Worm (Caenorhabditis elegans) whole organism, late embryonic: ENCODE data around the gene D1044.4.

ENCODE experiments used
- C38D4.7 ChIP-seq: fragments of 200-800 bp; sonication (Bioruptor generic); optimal IDR thresholded peaks from 2 replicates; lab custom pipeline; 2018; ENCODE audit warnings: mild to moderate bottlenecking, missing genetic modification characterization, moderate library complexity, missing compliant biosample characterization
- K02D7.2 ChIP-seq: sonication (generic microtip); optimal IDR thresholded peaks from 2 replicates; lab custom pipeline; 2017; ENCODE audit warnings: mild to moderate bottlenecking, missing genetic modification characterization, missing compliant biosample characterization
- K09A11.1 ChIP-seq: sonication (generic microtip); optimal IDR thresholded peaks from 2 replicates; lab custom pipeline; 2017; ENCODE audit warnings: antibody characterized with exemption, mild to moderate bottlenecking, missing genetic modification characterization, missing compliant biosample characterization; ENCODE audit not compliant: insufficient read depth
- T23F11.4 ChIP-seq: fragments of 200-800 bp; sonication (Bioruptor generic); optimal IDR thresholded peaks from 2 replicates; lab custom pipeline; 2018; ENCODE audit warnings: mild to moderate bottlenecking, missing genetic modification characterization, missing compliant biosample characterization
- Y22D7AL.16 ChIP-seq: sonication (generic microtip); optimal IDR thresholded peaks from 2 replicates; lab custom pipeline; 2016; ENCODE audit warnings: missing genetic modification characterization, missing compliant biosample characterization
- ceh-19 ChIP-seq: fragments of 200-800 bp; sonication (Bioruptor generic); optimal IDR thresholded peaks from 2 replicates; lab custom pipeline; 2018; ENCODE audit warnings: mild to moderate bottlenecking, missing genetic modification characterization, missing compliant biosample characterization
- ceh-34 ChIP-seq: sonication (generic microtip); optimal IDR thresholded peaks from 2 replicates; lab custom pipeline; 2016; ENCODE audit warnings: mild to moderate bottlenecking, missing genetic modification characterization, missing compliant biosample characterization
- ceh-9 ChIP-seq: sonication (generic microtip); optimal IDR thresholded peaks from 2 replicates; lab custom pipeline; 2016; ENCODE audit warnings: mild to moderate bottlenecking, missing genetic modification characterization, inconsistent platforms, missing compliant biosample characterization
- dmd-4 ChIP-seq: sonication (generic microtip); optimal IDR thresholded peaks from 2 replicates; lab custom pipeline; 2016; ENCODE audit warnings: borderline replicate concordance, missing genetic modification characterization, missing compliant biosample characterization
- dve-1 ChIP-seq: sonication (generic microtip); optimal IDR thresholded peaks from 2 replicates; lab custom pipeline; 2017; ENCODE audit warnings: antibody characterized with exemption, mild to moderate bottlenecking, missing genetic modification characterization, missing compliant biosample characterization
- elt-2 ChIP-seq: sonication (generic microtip); optimal IDR thresholded peaks from 2 replicates; lab custom pipeline; 2016; ENCODE audit warnings: missing genetic modification reagents, missing genetic modification characterization, missing compliant biosample characterization
- elt-4 ChIP-seq: sonication (generic microtip); optimal IDR thresholded peaks from 2 replicates; lab custom pipeline; 2016; ENCODE audit warnings: missing genetic modification characterization, missing compliant biosample characterization
- ets-4 ChIP-seq: sonication (generic microtip); optimal IDR thresholded peaks from 2 replicates; lab custom pipeline; 2016; ENCODE audit warnings: missing genetic modification characterization, missing compliant biosample characterization
- eyg-1 ChIP-seq: sonication (generic microtip); optimal IDR thresholded peaks from 2 replicates; lab custom pipeline; 2016; ENCODE audit warnings: missing genotype, missing genetic modification characterization, missing compliant biosample characterization
- fax-1 ChIP-seq: sonication (generic microtip); optimal IDR thresholded peaks from 2 replicates; lab custom pipeline; 2016; ENCODE audit warnings: missing genotype, missing genetic modification characterization, missing compliant biosample characterization
- fkh-10 ChIP-seq: fragments of 150-350 bp; optimal IDR thresholded peaks from 2 replicates; lab custom pipeline; 2014; ENCODE audit warnings: missing biosample characterization, missing genetic modification reagents, missing genetic modification characterization
- fkh-6 ChIP-seq: sonication (generic microtip); optimal IDR thresholded peaks from 2 replicates; lab custom pipeline; 2016; ENCODE audit warnings: missing genetic modification characterization, missing compliant biosample characterization
- gmeb-2 ChIP-seq: sonication (generic microtip); optimal IDR thresholded peaks from 2 replicates; lab custom pipeline; 2016; ENCODE audit warnings: missing genetic modification characterization, inconsistent platforms, missing compliant biosample characterization
- hlh-13 ChIP-seq: fragments of 200-800 bp; sonication (Bioruptor generic); optimal IDR thresholded peaks from 2 replicates; lab custom pipeline; 2018; ENCODE audit warnings: mild to moderate bottlenecking, missing genetic modification characterization, missing compliant biosample characterization
- hlh-30 ChIP-seq: sonication (generic microtip); optimal IDR thresholded peaks from 2 replicates; lab custom pipeline; 2017; ENCODE audit warnings: antibody characterized with exemption, missing genetic modification characterization, missing compliant biosample characterization; ENCODE audit not compliant: insufficient read depth
- hlh-6 ChIP-seq: sonication (generic microtip); optimal IDR thresholded peaks from 2 replicates; lab custom pipeline; 2016; ENCODE audit warnings: missing genotype, missing genetic modification characterization, missing compliant biosample characterization
- lim-6 ChIP-seq: sonication (generic microtip); optimal IDR thresholded peaks from 2 replicates; lab custom pipeline; 2016; ENCODE audit warnings: missing genetic modification characterization, missing compliant biosample characterization
- nfya-1 ChIP-seq: sonication (generic microtip); optimal IDR thresholded peaks from 2 replicates; lab custom pipeline; 2017; ENCODE audit warnings: missing genetic modification characterization, mild to moderate bottlenecking, missing compliant biosample characterization, antibody characterized with exemption, moderate library complexity
- nhr-232 ChIP-seq: sonication (generic microtip); optimal IDR thresholded peaks from 2 replicates; lab custom pipeline; 2016; ENCODE audit warnings: missing genetic modification characterization, missing compliant biosample characterization
- npax-4 ChIP-seq: sonication (generic microtip); optimal IDR thresholded peaks from 2 replicates; lab custom pipeline; 2016; ENCODE audit warnings: missing genetic modification characterization, missing compliant biosample characterization
- pag-3 ChIP-seq: sonication (generic microtip); optimal IDR thresholded peaks from 2 replicates; lab custom pipeline; 2016; ENCODE audit warnings: missing compliant biosample characterization, missing genetic modification characterization, borderline replicate concordance
- pax-1 ChIP-seq: fragments of 150-350 bp; optimal IDR thresholded peaks from 2 replicates; lab custom pipeline; 2014; ENCODE audit warnings: missing biosample characterization, missing genetic modification characterization
- pha-2 ChIP-seq: sonication (generic microtip); optimal IDR thresholded peaks from 2 replicates; lab custom pipeline; 2017; ENCODE audit warnings: mild to moderate bottlenecking, missing genetic modification characterization, missing compliant biosample characterization
- pha-4 ChIP-seq: fragments of 150-350 bp; optimal IDR thresholded peaks from 2 replicates; lab custom pipeline; 2018; ENCODE audit warnings: missing biosample characterization, missing genetic modification reagents, missing genetic modification characterization
- pqm-1 ChIP-seq: sonication (generic microtip); optimal IDR thresholded peaks from 2 replicates; lab custom pipeline; 2016; ENCODE audit warnings: missing genetic modification characterization, missing compliant biosample characterization
- ref-2 ChIP-seq: sonication (generic microtip); optimal IDR thresholded peaks from 2 replicates; lab custom pipeline; 2016; ENCODE audit warnings: missing genetic modification characterization, missing compliant biosample characterization
- sdc-2 ChIP-seq: sonication (generic microtip); optimal IDR thresholded peaks from 2 replicates; lab custom pipeline; 2016; ENCODE audit warnings: missing genotype, missing genetic modification characterization, missing compliant biosample characterization
- syd-9 ChIP-seq: sonication (generic microtip); optimal IDR thresholded peaks from 2 replicates; lab custom pipeline; 2016; ENCODE audit warnings: mild to moderate bottlenecking, missing genetic modification characterization, moderate library complexity, missing compliant biosample characterization
- unc-55 ChIP-seq: sonication (generic microtip); optimal IDR thresholded peaks from 2 replicates; lab custom pipeline; 2017; ENCODE audit warnings: missing biosample characterization, missing genetic modification reagents, missing genetic modification characterization
- unc-86 ChIP-seq: sonication (generic microtip); optimal IDR thresholded peaks from 2 replicates; lab custom pipeline; 2016; ENCODE audit warnings: missing genetic modification characterization, missing compliant biosample characterization
- zip-5 ChIP-seq: sonication (generic microtip); optimal IDR thresholded peaks from 2 replicates; lab custom pipeline; 2016; ENCODE audit warnings: missing genetic modification characterization, missing compliant biosample characterization
- ztf-16 ChIP-seq: sonication (generic microtip); optimal IDR thresholded peaks from 2 replicates; lab custom pipeline; 2017; ENCODE audit warnings: missing genetic modification characterization, missing compliant biosample characterization

The D1044.4 gene

DNA sequence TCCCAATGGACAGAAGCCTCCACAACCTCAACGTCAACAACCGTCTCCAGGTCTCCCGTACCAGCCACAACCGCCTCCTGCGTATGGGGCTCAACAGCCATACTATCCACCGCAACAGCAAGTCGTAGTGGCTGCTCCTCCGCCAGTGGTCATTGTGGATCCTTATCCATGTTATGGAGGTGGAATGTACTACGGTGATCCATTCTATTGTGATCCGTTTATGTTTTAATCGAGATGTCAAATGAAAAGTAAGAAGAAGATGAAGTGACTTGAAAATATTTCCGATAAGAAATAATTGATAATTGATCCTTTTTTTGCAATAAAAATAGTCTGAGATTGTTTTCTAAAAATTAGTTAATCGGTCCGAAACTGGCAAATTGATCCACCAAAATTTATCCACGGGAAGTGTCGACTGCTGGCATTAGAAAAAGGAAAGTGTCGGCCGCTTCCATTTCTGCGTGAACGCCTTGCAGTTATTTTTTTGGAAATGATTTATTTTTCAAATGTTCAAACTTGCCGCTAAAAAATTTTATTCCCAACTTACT lies 42.9 kb downstream of the D1044.4 start, which contains the start of the genes R02F2.6 and R02F2.5:
TSS of gene R02F2.6 (minus strand) at position 101 of the 545 bp plus-strand sequence.
TSS of gene R02F2.5 (plus strand) at position 495 of the 545 bp plus-strand sequence.
- TF ChIP-seq syd-9 (no peak), pax-1 (tag; lab: Kevin White, UChicago) (no peak), pha-4 (tag; lab: Kevin White, UChicago) (no peak), elt-4 (tag; lab: Kevin White, UChicago) (no peak), T23F11.4 (GFP tag; lab: Kevin White, UChicago) (no peak), pag-3 (tag; lab: Kevin White, UChicago) (no peak), hlh-13 (GFP tag; lab: Kevin White, UChicago) (no peak), K02D7.2 (tag; lab: Kevin White, UChicago) (no peak), dve-1 (tag; lab: Kevin White, UChicago) (no peak), dmd-4 (tag; lab: Kevin White, UChicago) (no peak), fkh-6 (tag; lab: Kevin White, UChicago) (no peak), C38D4.7 (GFP tag; lab: Kevin White, UChicago) (no peak), pha-2 (tag; lab: Kevin White, UChicago) (no peak), ref-2 (tag; lab: Kevin White, UChicago) (no peak), fkh-10 (no peak), hlh-30 (tag; lab: Kevin White, UChicago) (no peak)

DNA sequence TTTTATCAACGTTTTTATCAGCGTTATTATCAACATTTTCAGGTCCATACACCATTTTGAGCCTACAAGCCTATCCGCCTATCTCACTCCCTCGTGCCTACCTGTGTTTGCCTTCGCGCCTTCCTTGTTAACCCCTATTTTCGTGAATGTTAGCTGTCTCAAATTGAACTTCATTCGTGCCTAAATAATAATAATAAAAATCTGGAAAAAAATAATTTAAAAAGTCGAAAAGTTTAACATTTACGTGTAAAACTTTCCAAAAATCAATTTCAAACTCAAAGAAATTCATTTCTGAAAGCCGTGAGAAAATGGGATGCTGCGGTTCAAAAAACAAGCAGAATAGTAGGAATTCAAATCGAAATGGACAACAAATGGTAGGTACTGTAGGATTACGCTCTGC lies 43.8 kb downstream of the D1044.4 start, which contains the start of gene R02F2.10:
TSS of gene R02F2.10 (plus strand) at position 301 of the 400 bp plus-strand sequence.
- no peak for TF ChIP-seq unc-86
- TF ChIP-seq T23F11.4 (GFP tag; lab: Kevin White, UChicago): no peak
- no peak for TF ChIP-seq ceh-9 (tag; lab: Kevin White, UChicago)
- TF ChIP-seq lim-6 (tag; lab: Kevin White, UChicago): no peak
- no peak for TF ChIP-seq pqm-1 (tag; lab: Kevin White, UChicago)
- TF ChIP-seq ets-4: no peak
- no peak for TF ChIP-seq K09A11.1
- TF ChIP-seq zip-5 (tag; lab: Kevin White, UChicago): no peak
- no peak for TF ChIP-seq ceh-19 (GFP tag; lab: Kevin White, UChicago)
- no peak for TF ChIP-seq elt-2 (tag; lab: Kevin White, UChicago)
- no peak for TF ChIP-seq sdc-2
- no peak for TF ChIP-seq K02D7.2 (tag; lab: Kevin White, UChicago)
- no peak for TF ChIP-seq nfya-1 (tag; lab: Kevin White, UChicago)
- no peak for TF ChIP-seq unc-55 (GFP tag; lab: Kevin White, UChicago)
- no peak for TF ChIP-seq npax-4 (tag; lab: Kevin White, UChicago)
- no peak for TF ChIP-seq fax-1 (tag; lab: Kevin White, UChicago)
- no peak for TF ChIP-seq ceh-34 (tag; lab: Kevin White, UChicago)

DNA sequence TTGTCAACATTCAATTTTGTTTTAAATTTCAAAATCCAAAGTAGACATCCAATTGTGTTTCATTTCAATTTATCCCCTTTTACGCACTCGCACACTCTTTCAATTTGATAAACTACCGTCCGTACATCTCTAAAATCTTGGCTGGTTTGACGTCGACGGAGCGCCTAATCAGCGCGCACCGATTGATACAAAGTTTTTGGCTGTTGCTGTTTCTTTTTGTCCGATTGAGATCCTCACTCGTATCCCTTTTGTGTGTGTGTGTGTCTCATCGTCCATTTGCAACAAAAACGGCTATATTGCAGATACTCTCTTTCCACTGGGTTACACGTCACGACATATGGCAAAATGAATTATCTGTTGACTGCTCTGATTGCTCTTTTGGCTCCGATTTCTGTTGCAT lies 47.7 kb downstream of the D1044.4 start, which contains the start of gene lon-1:
TSS of gene lon-1 (plus strand) at position 301 of the 400 bp plus-strand sequence.
- TF ChIP-seq Y22D7AL.16 (tag; lab: Kevin White, UChicago) (no peak), ztf-16 (tag; lab: Kevin White, UChicago) (no peak), hlh-30 (tag; lab: Kevin White, UChicago) (no peak), dve-1 (tag; lab: Kevin White, UChicago) (no peak), hlh-6 (tag; lab: Kevin White, UChicago) (no peak), gmeb-2 (tag; lab: Kevin White, UChicago) (no peak), sdc-2 (no peak), pha-4 (tag; lab: Kevin White, UChicago) (no peak), nhr-232 (tag; lab: Kevin White, UChicago) (no peak), eyg-1 (tag; lab: Kevin White, UChicago) (no peak), pax-1 (tag; lab: Kevin White, UChicago) (no peak)
